Worm (Caenorhabditis elegans) whole organism, young adult: ENCODE results near the gene ccch-2.
"Not testable (repeated sequence)": the region's sequence is repeated elsewhere in the genome, so short reads cannot be mapped to it uniquely, and the experiment has no call there.

Experiments used
- B0019.2 ChIP-seq: fragments of 200-800 bp; sonication (Bioruptor generic); conservative IDR thresholded peaks from 2 replicates; pipeline ENCODE4 v1.3.6; 2022; ENCODE audit warnings: missing genetic modification reagents, missing genetic modification characterization, missing compliant biosample characterization
- B0336.3 ChIP-seq: fragments of 200-800 bp; sonication (Bioruptor generic); IDR thresholded peaks from 2 replicates; pipeline ENCODE4 v1.3.6; 2022; ENCODE audit warnings: missing genetic modification characterization, missing compliant biosample characterization
- C06A6.2 ChIP-seq: fragments of 200-800 bp; sonication (Bioruptor generic); conservative IDR thresholded peaks from 2 replicates; pipeline ENCODE4 v1.3.6; 2022; ENCODE audit warnings: missing genetic modification characterization, missing compliant biosample characterization
- F10E7.11 ChIP-seq: sonication (generic microtip); optimal IDR thresholded peaks from 2 replicates; lab custom pipeline; 2017; ENCODE audit warnings: mild to moderate bottlenecking, missing genetic modification characterization, moderate library complexity, missing compliant biosample characterization
- F55B11.4 ChIP-seq: sonication (generic microtip); optimal IDR thresholded peaks from 2 replicates; lab custom pipeline; 2016; ENCODE audit warnings: missing compliant biosample characterization, missing genetic modification characterization, borderline replicate concordance; ENCODE audit not compliant: insufficient read depth
- Y53G8AR.9 ChIP-seq: fragments of 200-800 bp; sonication (Bioruptor generic); conservative IDR thresholded peaks from 2 replicates; pipeline ENCODE4 v1.3.6; 2022; ENCODE audit warnings: missing genetic modification reagents, missing genetic modification characterization, missing compliant biosample characterization
- Y95B8A.8 ChIP-seq: fragments of 200-800 bp; sonication (Bioruptor generic); IDR thresholded peaks from 2 replicates; pipeline ENCODE4 v1.3.6; 2022; ENCODE audit warnings: missing genetic modification reagents, missing genetic modification characterization, missing compliant biosample characterization
- akir-1 ChIP-seq: fragments of 200-800 bp; sonication (Bioruptor generic); optimal IDR thresholded peaks from 2 replicates; lab custom pipeline; 2018; ENCODE audit warnings: mild to moderate bottlenecking, missing genetic modification characterization, moderate library complexity, missing compliant biosample characterization
- aptf-3 ChIP-seq: fragments of 200-800 bp; sonication (Bioruptor generic); IDR thresholded peaks from 2 replicates; pipeline ENCODE4 v1.3.6; 2022; ENCODE audit warnings: missing genetic modification characterization, missing compliant biosample characterization
- attf-6 ChIP-seq: fragments of 200-800 bp; sonication (Bioruptor generic); IDR thresholded peaks from 2 replicates; pipeline ENCODE4 v1.3.6; 2022; ENCODE audit warnings: missing genetic modification reagents, missing genetic modification characterization, missing compliant biosample characterization
- bed-2 ChIP-seq: fragments of 200-800 bp; sonication (Bioruptor generic); IDR thresholded peaks from 2 replicates; pipeline ENCODE4 v1.3.6; 2022; ENCODE audit warnings: missing genetic modification reagents, missing genetic modification characterization, missing compliant biosample characterization
- ccch-3 ChIP-seq: fragments of 200-800 bp; sonication (Bioruptor generic); optimal IDR thresholded peaks from 2 replicates; lab custom pipeline; 2018; ENCODE audit warnings: mild to moderate bottlenecking, missing genetic modification characterization, missing compliant biosample characterization
- ceh-91 ChIP-seq: fragments of 200-800 bp; sonication (Bioruptor generic); IDR thresholded peaks from 2 replicates; pipeline ENCODE4 v1.3.6; 2022; ENCODE audit warnings: missing genetic modification reagents, missing genetic modification characterization, missing compliant biosample characterization
- dpff-1 ChIP-seq: sonication (generic microtip); optimal IDR thresholded peaks from 2 replicates; lab custom pipeline; 2017; ENCODE audit warnings: mild to moderate bottlenecking, missing genetic modification characterization, missing compliant biosample characterization
- dpl-1 ChIP-seq: fragments of 150-350 bp; optimal IDR thresholded peaks from 2 replicates; lab custom pipeline; 2014; ENCODE audit warnings: missing biosample characterization, missing genetic modification reagents, missing genetic modification characterization
- efl-1 ChIP-seq: fragments of 150-350 bp; optimal IDR thresholded peaks from 2 replicates; lab custom pipeline; 2014; ENCODE audit warnings: missing biosample characterization, missing genetic modification reagents, missing genetic modification characterization
- egrh-3 ChIP-seq: fragments of 200-800 bp; sonication (Bioruptor generic); IDR thresholded peaks from 2 replicates; pipeline ENCODE4 v1.3.6; 2022; ENCODE audit warnings: missing genetic modification reagents, missing genetic modification characterization, missing compliant biosample characterization
- fkh-3 ChIP-seq: sonication (generic microtip); optimal IDR thresholded peaks from 2 replicates; lab custom pipeline; 2016; ENCODE audit warnings: mild to moderate bottlenecking, missing genetic modification characterization, missing compliant biosample characterization
- hmg-20 ChIP-seq: fragments of 200-800 bp; sonication (Bioruptor generic); IDR thresholded peaks from 2 replicates; pipeline ENCODE4 v1.3.6; 2022; ENCODE audit warnings: missing genetic modification reagents, missing genetic modification characterization, missing compliant biosample characterization
- lin-26 ChIP-seq: fragments of 200-800 bp; sonication (Bioruptor generic); IDR thresholded peaks from 2 replicates; pipeline ENCODE4 v1.3.6; 2022; ENCODE audit warnings: missing genetic modification reagents, missing genetic modification characterization, missing compliant biosample characterization
- lin-40 ChIP-seq: sonication (generic microtip); optimal IDR thresholded peaks from 2 replicates; lab custom pipeline; 2016; ENCODE audit warnings: missing genetic modification characterization, mild to moderate bottlenecking, missing compliant biosample characterization, missing genotype, missing genetic modification reagents
- lin-54 ChIP-seq: fragments of 200-800 bp; sonication (Bioruptor generic); optimal IDR thresholded peaks from 2 replicates; lab custom pipeline; 2018; ENCODE audit warnings: mild to moderate bottlenecking, missing genetic modification characterization, missing compliant biosample characterization
- lsy-27 ChIP-seq: sonication (generic microtip); optimal IDR thresholded peaks from 2 replicates; lab custom pipeline; 2017; ENCODE audit warnings: missing genetic modification characterization, mild to moderate bottlenecking, missing compliant biosample characterization, antibody characterized with exemption, missing genotype, borderline replicate concordance; ENCODE audit not compliant: insufficient read depth
- madf-3 ChIP-seq: fragments of 200-800 bp; sonication (Bioruptor generic); IDR thresholded peaks from 2 replicates; pipeline ENCODE4 v1.3.6; 2022; ENCODE audit warnings: missing genetic modification reagents, missing genetic modification characterization, missing compliant biosample characterization
- madf-8 ChIP-seq: fragments of 200-800 bp; sonication (Bioruptor generic); conservative IDR thresholded peaks from 2 replicates; pipeline ENCODE4 v1.3.6; 2022; ENCODE audit warnings: missing genetic modification reagents, missing genetic modification characterization, missing compliant biosample characterization
- nfya-1 ChIP-seq: sonication (generic microtip); optimal IDR thresholded peaks from 2 replicates; lab custom pipeline; 2017; ENCODE audit warnings: antibody characterized with exemption, missing compliant biosample characterization, missing genetic modification characterization, borderline replicate concordance; ENCODE audit not compliant: insufficient read depth
- nhr-90 ChIP-seq: sonication (generic microtip); optimal IDR thresholded peaks from 2 replicates; lab custom pipeline; 2016; ENCODE audit warnings: missing genotype, mild to moderate bottlenecking, missing genetic modification characterization, missing compliant biosample characterization
- pha-4 ChIP-seq: fragments of 150-350 bp; sonication (generic microtip); optimal IDR thresholded peaks from 2 replicates; lab custom pipeline; 2014; ENCODE audit warnings: missing biosample characterization, missing genetic modification reagents, missing genetic modification characterization
- snpc-1.1 ChIP-seq: sonication (generic microtip); optimal IDR thresholded peaks from 2 replicates; lab custom pipeline; 2017; ENCODE audit warnings: missing genetic modification characterization, mild to moderate bottlenecking, missing compliant biosample characterization, antibody characterized with exemption, moderate library complexity, missing genotype, missing genetic modification reagents; ENCODE audit not compliant: insufficient read depth
- snpc-3.4 ChIP-seq: sonication (generic microtip); optimal IDR thresholded peaks from 2 replicates; lab custom pipeline; 2017; ENCODE audit warnings: missing genetic modification characterization, mild to moderate bottlenecking, missing compliant biosample characterization, antibody characterized with exemption, moderate library complexity, missing genotype, missing genetic modification reagents
- snpc-4 ChIP-seq, 5 experiments: fragments of 150-350 bp in 1 of 5; sonication (generic microtip) in 4 of 5; optimal IDR thresholded peaks; 2 replicates each; lab custom pipeline; 2014 to 2018; ENCODE audit warnings: missing genetic modification characterization in 5 of 5, missing biosample characterization in 3 of 5, antibody characterized with exemption in 2 of 5, mild to moderate bottlenecking in 2 of 5, missing compliant biosample characterization in 2 of 5, missing genotype in 2 of 5, moderate library complexity in 2 of 5, missing genetic modification reagents in 1 of 5
- unc-130 ChIP-seq: sonication (generic microtip); optimal IDR thresholded peaks from 2 replicates; lab custom pipeline; 2016; ENCODE audit warnings: missing genetic modification reagents, missing genetic modification characterization, missing compliant biosample characterization
- unc-62 ChIP-seq: fragments of 150-350 bp; optimal IDR thresholded peaks from 2 replicates; lab custom pipeline; 2014; ENCODE audit warnings: missing biosample characterization, missing genetic modification reagents, missing genetic modification characterization
- ztf-26 ChIP-seq: sonication (generic microtip); optimal IDR thresholded peaks from 2 replicates; lab custom pipeline; 2017; ENCODE audit warnings: missing genetic modification characterization, missing compliant biosample characterization
- ztf-28 ChIP-seq: fragments of 200-800 bp; sonication (Bioruptor generic); IDR thresholded peaks from 2 replicates; pipeline ENCODE4 v1.3.6; 2022; ENCODE audit warnings: missing genetic modification reagents, missing genetic modification characterization, missing compliant biosample characterization
- ztf-3 ChIP-seq: fragments of 200-800 bp; sonication (Bioruptor generic); optimal IDR thresholded peaks from 2 replicates; lab custom pipeline; 2018; ENCODE audit warnings: mild to moderate bottlenecking, missing genetic modification characterization, missing compliant biosample characterization

Gene ccch-2

DNA sequence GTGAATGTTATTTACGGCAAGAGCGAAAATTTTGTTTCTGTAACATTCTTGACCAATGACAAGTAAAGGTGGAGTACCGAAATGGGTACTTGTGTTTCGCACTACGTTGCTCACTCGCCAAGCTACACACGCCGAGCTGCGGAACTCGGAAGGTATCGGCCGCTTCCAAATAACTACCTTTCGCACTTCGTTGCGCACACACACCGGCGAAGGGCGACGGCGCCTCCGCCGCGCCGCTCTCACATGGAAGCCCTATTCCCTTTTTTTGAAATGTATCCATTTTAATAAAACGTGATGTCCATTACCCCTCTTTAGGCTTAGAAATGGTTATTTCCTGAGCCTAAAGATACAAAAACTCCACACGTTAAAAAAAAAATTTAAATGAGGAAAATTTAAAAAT, 28.9 kb downstream of the ccch-2 start:
- TF ChIP-seq akir-1 (GFP tag; lab: Kevin White, UChicago) (no peak), Y95B8A.8 (GFP tag; lab: Robert Waterston, UW) (no peak), F10E7.11 (tag; lab: Kevin White, UChicago) (no peak), snpc-4 (GFP tag; optimal IDR thresholded peaks at IDR 0.05; lab: Kevin White, UChicago) (no peak), snpc-4 (tag; optimal IDR thresholded peaks at IDR 0.05; lab: Kevin White, UChicago) (peak in 2 of 4 experiments; percentile 73 to 80), attf-6 (GFP tag; lab: Robert Waterston, UW) (peak; percentile 82; the same call in 1 of the 2 replicates), ceh-91 (GFP tag; lab: Robert Waterston, UW) (no peak), B0019.2 (GFP tag; lab: Robert Waterston, UW) (no peak), pha-4 (tag; lab: Kevin White, UChicago) (no peak)
- TF ChIP-seq, all 124 proteins: peak for 2

DNA sequence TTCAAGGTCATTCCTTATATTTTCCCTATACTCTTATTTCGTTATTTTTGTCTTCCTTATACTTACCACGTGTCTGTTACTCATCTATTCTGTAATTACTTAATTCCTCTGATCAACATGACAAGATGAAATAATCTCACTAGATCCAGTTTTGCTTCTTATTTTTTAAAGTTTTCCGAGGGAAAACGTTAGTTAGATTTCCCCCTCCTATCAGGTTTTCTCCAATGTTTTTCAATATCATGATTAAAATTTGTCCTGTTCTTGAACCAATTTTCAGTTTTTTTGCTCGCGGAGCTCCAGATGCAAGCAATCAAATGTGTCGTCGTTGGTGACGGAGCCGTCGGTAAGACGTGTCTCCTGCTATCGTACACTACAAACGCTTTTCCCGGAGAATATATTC, 29.9 kb downstream of the ccch-2 start, which contains the start of gene rac-2:
Gene rac-2, plus strand, starts transcription at position 301 of the 400 bp plus-strand sequence.
- TF ChIP-seq Y53G8AR.9 (GFP tag; lab: Robert Waterston, UW); nfya-1; F55B11.4 (tag; lab: Kevin White, UChicago): not testable (repeated sequence)

DNA sequence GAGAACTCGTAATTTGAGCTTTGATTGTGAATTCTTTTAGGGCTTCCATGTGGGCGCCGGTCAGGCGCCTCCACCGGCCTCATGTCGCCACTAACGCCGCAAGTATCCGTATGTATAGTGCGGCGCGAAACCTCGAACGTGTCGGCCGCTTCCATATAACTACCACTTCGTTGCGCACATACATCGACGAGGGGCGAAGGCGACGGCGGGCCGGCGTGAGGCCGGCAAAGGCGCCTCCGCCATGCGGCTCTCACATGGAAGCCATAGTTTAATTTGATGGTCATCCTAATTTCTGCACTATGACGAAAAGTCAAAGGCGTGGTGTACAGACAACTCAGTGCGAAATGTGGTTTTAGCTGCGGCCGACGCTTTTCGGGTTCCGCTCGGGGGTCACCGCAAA, 32.1 kb downstream of the ccch-2 start:
- TF ChIP-seq unc-62 (GFP tag; lab: Kevin White, UChicago) (no peak), ztf-28 (GFP tag; lab: Robert Waterston, UW) (0 out of 2 replicates have a peak, but pooled peaks have one; percentile 40), ceh-91 (GFP tag; lab: Robert Waterston, UW) (no peak), nhr-90 (tag; lab: Kevin White, UChicago) (no peak), madf-3 (GFP tag; lab: Robert Waterston, UW) (no peak), bed-2 (GFP tag; lab: Robert Waterston, UW) (no peak), egrh-3 (GFP tag; lab: Robert Waterston, UW) (0 out of 2 replicates have a peak, but pooled peaks have one; percentile 6), lin-40 (tag; lab: Kevin White, UChicago) (no peak), unc-130 (no peak), ztf-26 (tag; lab: Kevin White, UChicago) (no peak), lsy-27 (tag; lab: Kevin White, UChicago) (no peak), Y53G8AR.9 (GFP tag; lab: Robert Waterston, UW) (no peak), snpc-1.1 (no peak), snpc-4 (GFP tag; optimal IDR thresholded peaks at IDR 0.05; lab: Kevin White, UChicago) (no peak), snpc-4 (tag; optimal IDR thresholded peaks at IDR 0.05; lab: Kevin White, UChicago) (peak in 1 of 4 experiments; percentile 80)
- TF ChIP-seq, all 124 proteins: peak for 3

DNA sequence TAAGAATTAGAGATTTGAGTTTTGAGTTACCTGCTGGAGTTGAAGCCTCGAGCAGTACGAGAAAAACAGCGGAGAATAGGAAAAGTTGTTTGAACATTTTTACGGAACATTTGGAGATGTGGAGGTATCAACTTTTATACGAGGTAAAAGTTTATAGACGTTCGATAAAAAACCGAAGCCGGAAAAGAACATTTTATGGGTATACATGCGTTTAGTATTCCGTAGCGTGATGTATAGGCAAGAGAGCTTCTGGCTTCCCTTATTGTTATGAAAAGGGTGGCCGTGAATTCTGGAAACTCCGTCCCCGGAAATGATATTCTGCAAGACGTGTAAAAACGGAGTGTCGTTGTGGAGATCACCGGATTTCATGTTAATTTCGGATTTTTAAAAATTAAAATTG, 42.4 kb downstream of the ccch-2 start, which contains the start of gene K03D3.5:
Gene K03D3.5, minus strand, starts transcription at position 101 of the 400 bp plus-strand sequence.
- TF ChIP-seq C06A6.2 (no peak), lin-54 (GFP tag; lab: Kevin White, UChicago) (no peak), lin-26 (GFP tag; lab: Robert Waterston, UW) (no peak), hmg-20 (GFP tag; lab: Robert Waterston, UW) (no peak), dpl-1 (GFP tag; lab: Kevin White, UChicago) (no peak), ztf-3 (GFP tag; lab: Kevin White, UChicago) (no peak), snpc-3.4 (no peak), dpff-1 (no peak), B0336.3 (no peak), ccch-3 (no peak), aptf-3 (GFP tag; lab: Robert Waterston, UW) (no peak), ztf-26 (tag; lab: Kevin White, UChicago) (no peak), egrh-3 (GFP tag; lab: Robert Waterston, UW) (no peak), efl-1 (GFP tag; lab: Kevin White, UChicago) (no peak), madf-8 (GFP tag; lab: Robert Waterston, UW) (no peak), fkh-3 (tag; lab: Kevin White, UChicago) (no peak)
